Fruit fly (Drosophila melanogaster) whole organism, embryonic: ENCODE results near the gene TrpA1.

Source experiments
- Antp ChIP-seq: fragments of 200-800 bp; sonication (Bioruptor generic); optimal IDR thresholded peaks from 3 replicates; lab custom pipeline; 2016; ENCODE audit warnings: missing biosample characterization, missing genetic modification characterization
- Atf3 ChIP-seq: fragments of 200-800 bp; sonication (Bioruptor generic); optimal IDR thresholded peaks from 3 replicates; lab custom pipeline; 2016; ENCODE audit warnings: missing biosample characterization, missing genetic modification characterization
- Bdp1 ChIP-seq: fragments of 200-800 bp; sonication (Bioruptor generic); optimal IDR thresholded peaks from 3 replicates; lab custom pipeline; 2016; ENCODE audit warnings: missing biosample characterization, missing genetic modification characterization
- CG12942 ChIP-seq: fragments of 200-800 bp; sonication (Bioruptor generic); optimal IDR thresholded peaks from 3 replicates; lab custom pipeline; 2016; ENCODE audit warnings: missing biosample characterization, missing genetic modification characterization
- CG13287 ChIP-seq: fragments of 200-800 bp; sonication (Bioruptor generic); IDR thresholded peaks from 2 replicates; pipeline ENCODE4 v1.3.6; 2022; ENCODE audit warnings: missing biosample characterization, missing genetic modification characterization; ENCODE audit not compliant: partially characterized antibody
- CG13424 ChIP-seq: fragments of 200-800 bp; sonication (Bioruptor generic); optimal IDR thresholded peaks from 2 replicates; lab custom pipeline; 2019; ENCODE audit warnings: missing biosample characterization, mild to moderate bottlenecking, missing genetic modification characterization, moderate library complexity
- CG13775 ChIP-seq: fragments of 200-800 bp; sonication (Bioruptor generic); optimal IDR thresholded peaks from 3 replicates; lab custom pipeline; 2017; ENCODE audit warnings: missing biosample characterization, mild to moderate bottlenecking, missing genetic modification characterization
- CG13894 ChIP-seq: fragments of 200-800 bp; sonication (Bioruptor generic); optimal IDR thresholded peaks from 3 replicates; lab custom pipeline; 2018; ENCODE audit warnings: missing biosample characterization, mild to moderate bottlenecking, missing genetic modification characterization, moderate library complexity
- CG15073 ChIP-seq: fragments of 200-800 bp; sonication (Bioruptor generic); optimal IDR thresholded peaks from 2 replicates; lab custom pipeline; 2016; ENCODE audit warnings: missing biosample characterization, missing genetic modification characterization
- CG16863 ChIP-seq: fragments of 200-800 bp; sonication (Bioruptor generic); optimal IDR thresholded peaks from 3 replicates; lab custom pipeline; 2016; ENCODE audit warnings: missing biosample characterization, missing genetic modification characterization
- CG17359 ChIP-seq: fragments of 200-800 bp; sonication (Bioruptor generic); optimal IDR thresholded peaks from 3 replicates; lab custom pipeline; 2018; ENCODE audit warnings: missing biosample characterization, mild to moderate bottlenecking, missing genetic modification characterization, moderate library complexity
- CG17912 ChIP-seq: fragments of 200-800 bp; sonication (Bioruptor generic); optimal IDR thresholded peaks from 2 replicates; lab custom pipeline; 2018; ENCODE audit warnings: missing biosample characterization, mild to moderate bottlenecking, missing genetic modification characterization
- CG18262 ChIP-seq: fragments of 200-800 bp; optimal IDR thresholded peaks from 3 replicates; lab custom pipeline; 2019; ENCODE audit warnings: missing biosample characterization, mild to moderate bottlenecking, missing genetic modification characterization, moderate library complexity
- CG2889 ChIP-seq: fragments of 200-800 bp; sonication (Bioruptor generic); IDR thresholded peaks from 3 replicates; pipeline ENCODE4 v1.3.6; 2022; ENCODE audit warnings: missing biosample characterization, missing genetic modification characterization
- CG31365 ChIP-seq: fragments of 200-800 bp; sonication (Bioruptor generic); optimal IDR thresholded peaks from 2 replicates; lab custom pipeline; 2018; ENCODE audit warnings: missing biosample characterization, mild to moderate bottlenecking, missing genetic modification characterization
- CG3847 ChIP-seq: fragments of 200-800 bp; sonication (Bioruptor generic); IDR thresholded peaks from 2 replicates; pipeline ENCODE4 v1.3.6; 2022; ENCODE audit warnings: missing biosample characterization, missing genetic modification characterization
- CG6689 ChIP-seq: fragments of 200-800 bp; sonication (Bioruptor generic); IDR thresholded peaks from 2 replicates; pipeline ENCODE4 v1.3.6; 2022; ENCODE audit warnings: missing biosample characterization, missing genetic modification characterization
- CG7271 ChIP-seq: fragments of 200-800 bp; sonication (Bioruptor generic); optimal IDR thresholded peaks from 2 replicates; lab custom pipeline; 2018; ENCODE audit warnings: missing biosample characterization, mild to moderate bottlenecking, missing genetic modification characterization, moderate library complexity
- CG8089 ChIP-seq: fragments of 200-800 bp; sonication (Bioruptor generic); optimal IDR thresholded peaks from 3 replicates; lab custom pipeline; 2016; ENCODE audit warnings: missing biosample characterization, missing genetic modification characterization
- CG8765 ChIP-seq: fragments of 200-800 bp; sonication (Bioruptor generic); IDR thresholded peaks from 2 replicates; pipeline ENCODE4 v1.3.6; 2022; ENCODE audit warnings: missing biosample characterization, missing genetic modification characterization
- Dbx ChIP-seq: fragments of 200-800 bp; sonication (Bioruptor generic); IDR thresholded peaks from 3 replicates; pipeline ENCODE4 v1.3.6; 2022; ENCODE audit warnings: missing biosample characterization, missing genetic modification characterization
- Drgx ChIP-seq: fragments of 200-800 bp; sonication (Bioruptor generic); IDR thresholded peaks from 2 replicates; pipeline ENCODE4 v1.3.6; 2022; ENCODE audit warnings: missing biosample characterization, missing genetic modification characterization
- HLH54F ChIP-seq: fragments of 200-800 bp; sonication (Bioruptor generic); optimal IDR thresholded peaks from 3 replicates; lab custom pipeline; 2016; ENCODE audit warnings: missing biosample characterization, missing genetic modification characterization
- Hey ChIP-seq: fragments of 200-800 bp; sonication (Bioruptor generic); optimal IDR thresholded peaks from 3 replicates; lab custom pipeline; 2018; ENCODE audit warnings: missing biosample characterization, mild to moderate bottlenecking, missing genetic modification characterization
- HmgD ChIP-seq: fragments of 200-800 bp; sonication (Bioruptor generic); optimal IDR thresholded peaks from 3 replicates; lab custom pipeline; 2016; ENCODE audit warnings: missing biosample characterization, missing genetic modification characterization
- Lhr ChIP-seq: fragments of 200-800 bp; sonication (Bioruptor generic); optimal IDR thresholded peaks from 3 replicates; lab custom pipeline; 2017; ENCODE audit warnings: mild to moderate bottlenecking, missing biosample characterization, missing genetic modification reagents, missing genetic modification characterization
- NC2β ChIP-seq: fragments of 200-800 bp; sonication (Bioruptor generic); optimal IDR thresholded peaks from 2 replicates; lab custom pipeline; 2016; ENCODE audit warnings: missing biosample characterization, missing genetic modification characterization
- Spps ChIP-seq: fragments of 200-800 bp; sonication (Bioruptor generic); optimal IDR thresholded peaks from 2 replicates; lab custom pipeline; 2018; ENCODE audit warnings: missing biosample characterization, mild to moderate bottlenecking, missing genetic modification characterization
- YL-1 ChIP-seq: fragments of 200-800 bp; sonication (Bioruptor generic); optimal IDR thresholded peaks from 3 replicates; lab custom pipeline; 2017; ENCODE audit warnings: missing biosample characterization, mild to moderate bottlenecking, missing genetic modification characterization
- ab ChIP-seq: fragments of 200-800 bp; sonication (Bioruptor generic); optimal IDR thresholded peaks from 2 replicates; lab custom pipeline; 2016; ENCODE audit warnings: missing biosample characterization, missing genetic modification characterization
- al ChIP-seq: fragments of 200-800 bp; sonication (Bioruptor generic); IDR thresholded peaks from 2 replicates; pipeline ENCODE4 v1.3.6; 2022; ENCODE audit warnings: missing biosample characterization, missing genetic modification characterization
- ato ChIP-seq: fragments of 200-800 bp; sonication (Bioruptor generic); IDR thresholded peaks from 2 replicates; pipeline ENCODE4 v1.3.6; 2022; ENCODE audit warnings: missing biosample characterization, missing genetic modification characterization; ENCODE audit not compliant: partially characterized antibody
- crol ChIP-seq: fragments of 200-800 bp; sonication (Bioruptor generic); IDR thresholded peaks from 2 replicates; pipeline ENCODE4 v1.3.6; 2022; ENCODE audit warnings: missing biosample characterization, missing genetic modification characterization
- cwo ChIP-seq: fragments of 200-800 bp; sonication (Bioruptor generic); optimal IDR thresholded peaks from 3 replicates; lab custom pipeline; 2017; ENCODE audit warnings: missing biosample characterization, missing genetic modification characterization, mild to moderate bottlenecking, moderate library complexity, missing genetic modification reagents
- ewg ChIP-seq: fragments of 200-800 bp; sonication (Bioruptor generic); optimal IDR thresholded peaks from 3 replicates; lab custom pipeline; 2017; ENCODE audit warnings: mild to moderate bottlenecking, missing biosample characterization, missing genetic modification reagents, missing genetic modification characterization
- eyg ChIP-seq: fragments of 200-800 bp; sonication (Bioruptor generic); optimal IDR thresholded peaks from 3 replicates; lab custom pipeline; 2016; ENCODE audit warnings: missing biosample characterization, missing genetic modification characterization
- fd96Cb ChIP-seq: fragments of 200-800 bp; sonication (Bioruptor generic); optimal IDR thresholded peaks from 2 replicates; lab custom pipeline; 2018; ENCODE audit warnings: missing biosample characterization, mild to moderate bottlenecking, missing genetic modification characterization, moderate library complexity
- ham ChIP-seq: fragments of 200-800 bp; sonication (Bioruptor generic); IDR thresholded peaks from 2 replicates; pipeline ENCODE4 v1.3.6; 2022; ENCODE audit warnings: missing biosample characterization, missing genetic modification characterization
- her ChIP-seq: fragments of 200-800 bp; sonication (Bioruptor generic); optimal IDR thresholded peaks from 2 replicates; lab custom pipeline; 2016; ENCODE audit warnings: missing biosample characterization, missing genetic modification characterization
- mam ChIP-seq: fragments of 200-800 bp; sonication (Bioruptor generic); optimal IDR thresholded peaks from 3 replicates; lab custom pipeline; 2016; ENCODE audit warnings: missing biosample characterization, missing genetic modification characterization
- oc ChIP-seq: fragments of 200-800 bp; sonication (Bioruptor generic); optimal IDR thresholded peaks from 2 replicates; lab custom pipeline; 2018; ENCODE audit warnings: missing biosample characterization, mild to moderate bottlenecking, missing genetic modification characterization, moderate library complexity
- peb ChIP-seq: fragments of 200-800 bp; sonication (Bioruptor generic); IDR thresholded peaks from 2 replicates; pipeline ENCODE4 v1.3.6; 2022; ENCODE audit warnings: missing biosample characterization, missing genetic modification characterization
- pfk ChIP-seq: fragments of 200-800 bp; sonication (Bioruptor generic); optimal IDR thresholded peaks from 2 replicates; lab custom pipeline; 2018; ENCODE audit warnings: missing biosample characterization, mild to moderate bottlenecking, missing genetic modification characterization, moderate library complexity
- schlank ChIP-seq: fragments of 200-800 bp; sonication (Bioruptor generic); optimal IDR thresholded peaks from 2 replicates; lab custom pipeline; 2018; ENCODE audit warnings: missing biosample characterization, mild to moderate bottlenecking, missing genetic modification characterization
- sim ChIP-seq: fragments of 200-800 bp; sonication (Bioruptor generic); IDR thresholded peaks from 2 replicates; pipeline ENCODE4 v1.3.6; 2022; ENCODE audit warnings: missing biosample characterization, missing genetic modification characterization
- slou ChIP-seq: fragments of 200-800 bp; sonication (Bioruptor generic); optimal IDR thresholded peaks from 3 replicates; lab custom pipeline; 2016; ENCODE audit warnings: missing biosample characterization, missing genetic modification characterization
- sob ChIP-seq: fragments of 200-800 bp; sonication (Bioruptor generic); IDR thresholded peaks from 2 replicates; pipeline ENCODE4 v1.3.6; 2022; ENCODE audit warnings: missing biosample characterization, missing genetic modification characterization
- sug ChIP-seq: fragments of 200-800 bp; optimal IDR thresholded peaks from 2 replicates; lab custom pipeline; 2019; ENCODE audit warnings: missing biosample characterization, mild to moderate bottlenecking, missing genetic modification characterization, moderate library complexity
- wek ChIP-seq: fragments of 200-800 bp; sonication (Bioruptor generic); optimal IDR thresholded peaks from 3 replicates; lab custom pipeline; 2018; ENCODE audit warnings: missing biosample characterization, mild to moderate bottlenecking, missing genetic modification characterization, moderate library complexity
- wor ChIP-seq: fragments of 200-800 bp; sonication (Bioruptor generic); IDR thresholded peaks from 2 replicates; pipeline ENCODE4 v1.3.6; 2022; ENCODE audit warnings: missing biosample characterization, missing genetic modification characterization
- zen2 ChIP-seq: fragments of 200-800 bp; sonication (Bioruptor generic); IDR thresholded peaks from 3 replicates; pipeline ENCODE4 v1.3.6; 2022; ENCODE audit warnings: missing biosample characterization, missing genetic modification characterization; ENCODE audit not compliant: partially characterized antibody
- zf30C ChIP-seq: fragments of 200-800 bp; sonication (Bioruptor generic); optimal IDR thresholded peaks from 3 replicates; lab custom pipeline; 2018; ENCODE audit warnings: missing biosample characterization, mild to moderate bottlenecking, missing genetic modification characterization

TrpA1 gene

dm6 chr3L:8954648-8955033 is 49.6 kb upstream of the TrpA1 start, which contains the start of gene GNBP3 (continued):
- TF ChIP-seq CG16863 (GFP tag; lab: Kevin White, UChicago) (no peak), crol (GFP tag; lab: Robert Waterston, UW) (no peak), Bdp1 (GFP tag; lab: Kevin White, UChicago) (no peak), CG8765 (no peak), fd96Cb (tag; lab: Kevin White, UChicago) (peak; percentile 51), CG17912 (GFP tag; lab: Kevin White, UChicago) (no peak), Antp (GFP tag; lab: Kevin White, UChicago) (no peak), Dbx (peak; percentile 84), CG13424 (tag; lab: Kevin White, UChicago) (peak; percentile 53), CG17359 (tag; lab: Kevin White, UChicago) (peak; percentile 61), HmgD (GFP tag; lab: Kevin White, UChicago) (no peak), NC2β (GFP tag; lab: Kevin White, UChicago) (no peak), ham (GFP tag; lab: Robert Waterston, UW) (no peak), CG2889 (GFP tag; lab: Robert Waterston, UW) (no peak), her (GFP tag; lab: Kevin White, UChicago) (no peak), slou (no peak), al (GFP tag; lab: Robert Waterston, UW) (peak; percentile 39), HLH54F (GFP tag; lab: Kevin White, UChicago) (peak; percentile 9), CG15073 (GFP tag; lab: Kevin White, UChicago) (no peak), Drgx (GFP tag; lab: Robert Waterston, UW) (peak; percentile 74), mam (peak; percentile 55), CG7271 (tag; lab: Kevin White, UChicago) (no peak), CG12942 (no peak), CG31365 (tag; lab: Kevin White, UChicago) (peak; percentile 19), CG13775 (GFP tag; lab: Kevin White, UChicago) (peak; percentile 49), CG6689 (GFP tag; lab: Robert Waterston, UW) (peak; percentile 53; the same call in 1 of the 2 replicates), zf30C (GFP tag; lab: Kevin White, UChicago) (peak; percentile 88), CG8089 (GFP tag; lab: Kevin White, UChicago) (no peak), schlank (tag; lab: Kevin White, UChicago) (no peak), eyg (GFP tag; lab: Kevin White, UChicago) (no peak), CG3847 (0 out of 2 replicates have a peak, but pooled peaks have one; percentile 7), sob (GFP tag; lab: Robert Waterston, UW) (no peak), cwo (peak; percentile 33), Lhr (GFP tag; lab: Kevin White, UChicago) (no peak), wek (no peak), ewg (GFP tag; lab: Kevin White, UChicago) (no peak), zen2 (GFP tag; lab: Robert Waterston, UW) (no peak), Atf3 (GFP tag; lab: Kevin White, UChicago) (no peak), ato (GFP tag; lab: Robert Waterston, UW) (no peak), CG13287 (GFP tag; lab: Robert Waterston, UW) (no peak), wor (GFP tag; lab: Robert Waterston, UW) (no peak), sug (no peak), Hey (no peak), CG18262 (tag; lab: Kevin White, UChicago) (peak; percentile 66), peb (GFP tag; lab: Robert Waterston, UW) (no peak), CG13894 (tag; lab: Kevin White, UChicago) (no peak), sim (GFP tag; lab: Robert Waterston, UW) (no peak), oc (tag; lab: Kevin White, UChicago) (no peak), ab (peak; percentile 1), pfk (GFP tag; lab: Kevin White, UChicago) (no peak), Spps (tag; lab: Kevin White, UChicago) (peak; percentile 71), YL-1 (GFP tag; lab: Kevin White, UChicago) (no peak)
